Fruit fly (Drosophila melanogaster): Measurements from ENCODE around the gene CG3062.

The CG3062 gene

dm6 chrX:4612454-4612853 is 32.2 kb downstream of the CG3062 start (continued):
- TF ChIP-seq CG9215 (GFP tag; IDR thresholded peaks at IDR 0.05) (no peak), CG15073 (GFP tag; optimal IDR thresholded peaks at IDR 0.05) (no peak), CG7839 (tag; optimal IDR thresholded peaks at IDR 0.05) (no peak), CG11093 (GFP tag; IDR thresholded peaks at IDR 0.05) (no peak), Kr (GFP tag; optimal IDR thresholded peaks at IDR 0.05) (no peak), fd102C (GFP tag; optimal IDR thresholded peaks at IDR 0.05) (no peak), scrt (GFP tag; optimal IDR thresholded peaks at IDR 0.05) (no peak), CG11695 (GFP tag; IDR thresholded peaks at IDR 0.05) (no peak), Pdp1 (GFP tag; optimal IDR thresholded peaks at IDR 0.05) (no peak), CG12155 (GFP tag; optimal IDR thresholded peaks at IDR 0.05) (no peak), gfzf (GFP tag; optimal IDR thresholded peaks at IDR 0.05) (no peak), ttk (GFP tag; IDR thresholded peaks at IDR 0.05) (no peak), chinmo (GFP tag; IDR thresholded peaks at IDR 0.05; ENCODE audit: partially characterized antibody) (0 out of 4 replicates have a peak, but pooled peaks have one; percentile 9), CG11696 (GFP tag; IDR thresholded peaks at IDR 0.05) (no peak), Dad (GFP tag; optimal IDR thresholded peaks at IDR 0.05) (no peak), Chrac-16 (GFP tag; optimal IDR thresholded peaks at IDR 0.05) (no peak), CG30431 (GFP tag; optimal IDR thresholded peaks at IDR 0.05) (no peak), CG10565 (GFP tag; optimal IDR thresholded peaks at IDR 0.05) (no peak), seq (GFP tag; IDR thresholded peaks at IDR 0.05) (no peak), tna (GFP tag; IDR thresholded peaks at IDR 0.05; ENCODE audit: partially characterized antibody) (no peak), CG3726 (GFP tag; IDR thresholded peaks at IDR 0.05) (no peak), onecut (GFP tag; IDR thresholded peaks at IDR 0.05) (no peak), Hey (tag; optimal IDR thresholded peaks at IDR 0.05) (peak; percentile 55), gt (GFP tag; IDR thresholded peaks at IDR 0.05) (no peak), CG15269 (tag; optimal IDR thresholded peaks at IDR 0.05) (no peak), CG10543 (GFP tag; optimal IDR thresholded peaks at IDR 0.05) (peak; percentile 18), ind (GFP tag; optimal IDR thresholded peaks at IDR 0.05) (no peak), CG4360 (GFP tag; IDR thresholded peaks at IDR 0.05) (no peak), BEAF-32 (GFP tag; optimal IDR thresholded peaks at IDR 0.05) (no peak), CG18619 (GFP tag; optimal IDR thresholded peaks at IDR 0.05) (no peak), disco-r (GFP tag; optimal IDR thresholded peaks at IDR 0.05) (no peak), caup (GFP tag; optimal IDR thresholded peaks at IDR 0.05; ENCODE audit: severe bottlenecking) (peak; percentile 38), Xrp1 (GFP tag; IDR thresholded peaks at IDR 0.05) (no peak), Stat92E (GFP tag; optimal IDR thresholded peaks at IDR 0.05) (no peak), lab (GFP tag; optimal IDR thresholded peaks at IDR 0.05) (peak; percentile 59), Nf-YA (GFP tag; IDR thresholded peaks at IDR 0.05) (no peak), CG16779 (GFP tag; IDR thresholded peaks at IDR 0.05) (no peak), CG12744 (GFP tag; optimal IDR thresholded peaks at IDR 0.05) (no peak), chn (GFP tag; optimal IDR thresholded peaks at IDR 0.05) (no peak), sd (tag; optimal IDR thresholded peaks at IDR 0.05) (peak; percentile 88), Hmr (GFP tag; optimal IDR thresholded peaks at IDR 0.05) (no peak), CG12236 (GFP tag; optimal IDR thresholded peaks at IDR 0.05) (no peak), ac (GFP tag; optimal IDR thresholded peaks at IDR 0.05) (no peak), CG12769 (tag; optimal IDR thresholded peaks at IDR 0.05) (peak; percentile 19), CHES-1-like (GFP tag; optimal IDR thresholded peaks at IDR 0.05) (no peak), CG14965 (GFP tag; optimal IDR thresholded peaks at IDR 0.05; ENCODE audit: borderline replicate concordance) (no peak), corto (GFP tag; optimal IDR thresholded peaks at IDR 0.05) (peak; percentile 12), Hr78 (GFP tag; optimal IDR thresholded peaks at IDR 0.05) (no peak), peb (GFP tag; IDR thresholded peaks at IDR 0.05) (no peak), CG8765 (GFP tag; IDR thresholded peaks at IDR 0.05) (no peak), kay (GFP tag; optimal IDR thresholded peaks at IDR 0.05) (no peak)

Data from whole organism, embryonic.